Worm (Caenorhabditis elegans) whole organism, mixed stage, embryonic: ENCODE results near the gene haf-1.

Experiments used
- ceh-43 ChIP-seq: fragments of 200-800 bp; sonication (Bioruptor generic); optimal IDR thresholded peaks from 2 replicates; lab custom pipeline; 2018; ENCODE audit warnings: mild to moderate bottlenecking, missing genetic modification characterization, moderate library complexity, missing compliant biosample characterization
- ceh-83 ChIP-seq: fragments of 200-800 bp; sonication (Bioruptor generic); optimal IDR thresholded peaks from 2 replicates; lab custom pipeline; 2018; ENCODE audit warnings: mild to moderate bottlenecking, missing genetic modification characterization, missing compliant biosample characterization
- ces-1 ChIP-seq: fragments of 150-350 bp; optimal IDR thresholded peaks from 2 replicates; lab custom pipeline; 2014; ENCODE audit warnings: missing biosample characterization, missing genetic modification reagents, missing genetic modification characterization
- elt-1 ChIP-seq: sonication (generic microtip); optimal IDR thresholded peaks from 2 replicates; lab custom pipeline; 2017; ENCODE audit warnings: missing genetic modification characterization, mild to moderate bottlenecking, missing compliant biosample characterization, antibody characterized with exemption, moderate library complexity, borderline replicate concordance; ENCODE audit not compliant: insufficient read depth
- elt-3 ChIP-seq: fragments of 150-350 bp; optimal IDR thresholded peaks from 2 replicates; lab custom pipeline; 2014; ENCODE audit warnings: missing biosample characterization, missing genetic modification characterization
- ham-2 ChIP-seq: fragments of 200-800 bp; sonication (Bioruptor generic); optimal IDR thresholded peaks from 2 replicates; lab custom pipeline; 2018; ENCODE audit warnings: mild to moderate bottlenecking, missing genetic modification characterization, missing compliant biosample characterization
- lin-13 ChIP-seq: fragments of 150-350 bp; optimal IDR thresholded peaks from 2 replicates; lab custom pipeline; 2014; ENCODE audit warnings: missing biosample characterization, missing genetic modification characterization
- nhr-2 ChIP-seq: fragments of 150-350 bp; optimal IDR thresholded peaks from 2 replicates; lab custom pipeline; 2014; ENCODE audit warnings: missing biosample characterization, missing genetic modification characterization
- snpc-4 ChIP-seq: fragments of 150-350 bp; optimal IDR thresholded peaks from 2 replicates; lab custom pipeline; 2014; ENCODE audit warnings: missing biosample characterization, missing genetic modification characterization
- tbx-8 ChIP-seq: fragments of 200-800 bp; sonication (Bioruptor generic); optimal IDR thresholded peaks from 2 replicates; lab custom pipeline; 2018; ENCODE audit warnings: mild to moderate bottlenecking, missing genetic modification characterization, moderate library complexity, missing compliant biosample characterization
- unc-120 ChIP-seq: sonication (generic microtip); optimal IDR thresholded peaks from 2 replicates; lab custom pipeline; 2017; ENCODE audit warnings: missing genetic modification characterization, missing compliant biosample characterization; ENCODE audit not compliant: poor library complexity, severe bottlenecking
- unc-39 ChIP-seq: fragments of 150-350 bp; optimal IDR thresholded peaks from 2 replicates; lab custom pipeline; 2014; ENCODE audit warnings: missing biosample characterization, missing genetic modification characterization
- unc-62 ChIP-seq: fragments of 150-350 bp; optimal IDR thresholded peaks from 2 replicates; lab custom pipeline; 2014; ENCODE audit warnings: missing biosample characterization, missing genetic modification reagents, missing genetic modification characterization

ce11 chrIV:17368292-17368691, 7.9 kb upstream of the haf-1 start, which contains the start of gene trh-1:
- TF ChIP-seq unc-62 (GFP tag; lab: Kevin White, UChicago): no peak
- TF ChIP-seq elt-3 (tag; lab: Kevin White, UChicago): no peak
- no peak for TF ChIP-seq ham-2
- TF ChIP-seq snpc-4: no peak
- no peak for TF ChIP-seq ceh-83 (GFP tag; lab: Kevin White, UChicago)
- no peak for TF ChIP-seq elt-1
- no peak for TF ChIP-seq unc-120 (tag; lab: Kevin White, UChicago)
- TF ChIP-seq nhr-2 (tag; lab: Kevin White, UChicago): no peak
- TF ChIP-seq unc-39: no peak
- no peak for TF ChIP-seq ces-1 (GFP tag; lab: Kevin White, UChicago)
- TF ChIP-seq tbx-8 (GFP tag; lab: Kevin White, UChicago): no peak
- TF ChIP-seq ceh-43 (GFP tag; lab: Kevin White, UChicago): no peak
- TF ChIP-seq lin-13: no peak
